Fruit fly (Drosophila melanogaster) whole organism, embryonic: ENCODE results near the gene G6P.

Source experiments
- B-H1 ChIP-seq: fragments of 200-800 bp; sonication (Bioruptor generic); IDR thresholded peaks from 3 replicates; pipeline ENCODE4 v1.3.6; 2022; ENCODE audit warnings: missing biosample characterization, missing genetic modification characterization
- CG10147 ChIP-seq: fragments of 200-800 bp; sonication (Bioruptor generic); optimal IDR thresholded peaks from 2 replicates; lab custom pipeline; 2019; ENCODE audit warnings: missing biosample characterization, mild to moderate bottlenecking, missing genetic modification characterization, moderate library complexity
- CG12155 ChIP-seq: fragments of 200-800 bp; sonication (Bioruptor generic); optimal IDR thresholded peaks from 3 replicates; lab custom pipeline; 2016; ENCODE audit warnings: missing biosample characterization, missing genetic modification characterization
- CG12219 ChIP-seq: fragments of 200-800 bp; sonication (Bioruptor generic); optimal IDR thresholded peaks from 3 replicates; lab custom pipeline; 2018; ENCODE audit warnings: missing biosample characterization, mild to moderate bottlenecking, missing genetic modification characterization
- CG1233 ChIP-seq: fragments of 200-800 bp; sonication (Bioruptor generic); optimal IDR thresholded peaks from 4 replicates; lab custom pipeline; 2018; ENCODE audit warnings: missing biosample characterization, mild to moderate bottlenecking, missing genetic modification characterization
- CG17186 ChIP-seq: fragments of 200-800 bp; sonication (Bioruptor generic); optimal IDR thresholded peaks from 3 replicates; lab custom pipeline; 2017; ENCODE audit warnings: missing biosample characterization, missing genetic modification reagents, missing genetic modification characterization
- CG17829 ChIP-seq: fragments of 200-800 bp; optimal IDR thresholded peaks from 2 replicates; lab custom pipeline; 2019; ENCODE audit warnings: missing biosample characterization, mild to moderate bottlenecking, missing genetic modification characterization, moderate library complexity
- CG18599 ChIP-seq: fragments of 200-800 bp; sonication (Bioruptor generic); optimal IDR thresholded peaks from 3 replicates; lab custom pipeline; 2017; ENCODE audit warnings: missing biosample characterization, missing genetic modification characterization, mild to moderate bottlenecking, moderate library complexity, missing genetic modification reagents
- CG3163 ChIP-seq: fragments of 200-800 bp; sonication (Bioruptor generic); optimal IDR thresholded peaks from 3 replicates; lab custom pipeline; 2016; ENCODE audit warnings: missing biosample characterization, missing genetic modification characterization
- CG33557 ChIP-seq: fragments of 200-800 bp; sonication (Bioruptor generic); optimal IDR thresholded peaks from 2 replicates; lab custom pipeline; 2019; ENCODE audit warnings: missing biosample characterization, mild to moderate bottlenecking, missing genetic modification characterization, moderate library complexity
- CG3847 ChIP-seq: fragments of 200-800 bp; sonication (Bioruptor generic); IDR thresholded peaks from 2 replicates; pipeline ENCODE4 v1.3.6; 2022; ENCODE audit warnings: missing biosample characterization, missing genetic modification characterization
- CG7556 ChIP-seq: fragments of 200-800 bp; sonication (Bioruptor generic); optimal IDR thresholded peaks from 2 replicates; lab custom pipeline; 2017; ENCODE audit warnings: missing biosample characterization, mild to moderate bottlenecking, missing genetic modification characterization
- CG9609 ChIP-seq: fragments of 200-800 bp; sonication (Bioruptor generic); optimal IDR thresholded peaks from 3 replicates; lab custom pipeline; 2016; ENCODE audit warnings: missing biosample characterization, missing genetic modification characterization
- CG9727 ChIP-seq: fragments of 200-800 bp; sonication (Bioruptor generic); optimal IDR thresholded peaks from 3 replicates; lab custom pipeline; 2017; ENCODE audit warnings: missing biosample characterization, mild to moderate bottlenecking, missing genetic modification characterization
- Dll ChIP-seq: fragments of 200-800 bp; sonication (Bioruptor generic); IDR thresholded peaks from 4 replicates; pipeline ENCODE4 v1.3.6; 2022; ENCODE audit warnings: missing biosample characterization, missing genetic modification characterization; ENCODE audit not compliant: partially characterized antibody
- Fer1 ChIP-seq: fragments of 200-800 bp; sonication (Bioruptor generic); optimal IDR thresholded peaks from 2 replicates; lab custom pipeline; 2017; ENCODE audit warnings: missing biosample characterization, mild to moderate bottlenecking, missing genetic modification characterization
- Gug ChIP-seq: fragments of 200-800 bp; sonication (Bioruptor generic); IDR thresholded peaks from 4 replicates; pipeline ENCODE4 v1.3.6; 2022; ENCODE audit warnings: missing biosample characterization, missing genetic modification characterization
- HLH4C ChIP-seq: fragments of 200-800 bp; sonication (Bioruptor generic); IDR thresholded peaks from 3 replicates; pipeline ENCODE4 v1.3.6; 2022; ENCODE audit warnings: missing biosample characterization, missing genetic modification characterization; ENCODE audit not compliant: partially characterized antibody
- HmgD ChIP-seq: fragments of 200-800 bp; sonication (Bioruptor generic); optimal IDR thresholded peaks from 3 replicates; lab custom pipeline; 2016; ENCODE audit warnings: missing biosample characterization, missing genetic modification characterization
- Hr51 ChIP-seq, 2 experiments: fragments of 200-800 bp; sonication (Bioruptor generic); optimal IDR thresholded peaks; 2 replicates in 1 of 2; 3 replicates in 1 of 2; lab custom pipeline; 2016 to 2018; ENCODE audit warnings: missing biosample characterization in 2 of 2, missing genetic modification characterization in 2 of 2, mild to moderate bottlenecking in 1 of 2, moderate library complexity in 1 of 2
- Hr78 ChIP-seq, 2 experiments: fragments of 200-800 bp in 1 of 2; fragments of >200 bp in 1 of 2; sonication (Bioruptor generic) in 1 of 2; optimal IDR thresholded peaks; 2 replicates each; lab custom pipeline; 2017 to 2019; ENCODE audit warnings: missing biosample characterization in 2 of 2, missing genetic modification characterization in 2 of 2, mild to moderate bottlenecking in 1 of 2, moderate library complexity in 1 of 2
- Max ChIP-seq: fragments of 200-800 bp; sonication (Bioruptor generic); optimal IDR thresholded peaks from 2 replicates; lab custom pipeline; 2016; ENCODE audit warnings: missing biosample characterization, mild to moderate bottlenecking, missing genetic modification characterization
- NC2α ChIP-seq: fragments of 200-800 bp; sonication (Bioruptor generic); optimal IDR thresholded peaks from 2 replicates; lab custom pipeline; 2016; ENCODE audit warnings: missing biosample characterization, missing genetic modification characterization
- NC2β ChIP-seq: fragments of 200-800 bp; sonication (Bioruptor generic); optimal IDR thresholded peaks from 2 replicates; lab custom pipeline; 2016; ENCODE audit warnings: missing biosample characterization, missing genetic modification characterization
- Side ChIP-seq: fragments of 200-800 bp; sonication (Bioruptor generic); optimal IDR thresholded peaks from 2 replicates; lab custom pipeline; 2016; ENCODE audit warnings: missing biosample characterization, missing genetic modification characterization
- Xrp1 ChIP-seq: fragments of 200-800 bp; sonication (Bioruptor generic); IDR thresholded peaks from 2 replicates; pipeline ENCODE4 v1.3.6; 2022; ENCODE audit warnings: missing biosample characterization, missing genetic modification characterization
- YL-1 ChIP-seq: fragments of 200-800 bp; sonication (Bioruptor generic); optimal IDR thresholded peaks from 3 replicates; lab custom pipeline; 2017; ENCODE audit warnings: missing biosample characterization, mild to moderate bottlenecking, missing genetic modification characterization
- ara ChIP-seq: fragments of 200-800 bp; sonication (Bioruptor generic); IDR thresholded peaks from 2 replicates; pipeline ENCODE4 v1.3.6; 2022; ENCODE audit warnings: missing biosample characterization, missing genetic modification characterization
- bbx ChIP-seq: fragments of 200-800 bp; sonication (Bioruptor generic); IDR thresholded peaks from 2 replicates; pipeline ENCODE4 v1.3.6; 2022; ENCODE audit warnings: missing biosample characterization, missing genetic modification characterization; ENCODE audit not compliant: partially characterized antibody
- danr ChIP-seq: fragments of 200-800 bp; sonication (Bioruptor generic); IDR thresholded peaks from 2 replicates; pipeline ENCODE4 v1.3.6; 2022; ENCODE audit warnings: missing biosample characterization, missing genetic modification characterization
- dmrt11E ChIP-seq: fragments of 200-800 bp; sonication (Bioruptor generic); optimal IDR thresholded peaks from 3 replicates; lab custom pipeline; 2018; ENCODE audit warnings: missing biosample characterization, mild to moderate bottlenecking, missing genetic modification characterization, moderate library complexity
- dmrt99B ChIP-seq: fragments of 200-800 bp; sonication (Bioruptor generic); optimal IDR thresholded peaks from 2 replicates; lab custom pipeline; 2018; ENCODE audit warnings: missing biosample characterization, mild to moderate bottlenecking, missing genetic modification characterization, moderate library complexity
- en ChIP-seq: fragments of 200-800 bp; sonication (Bioruptor generic); optimal IDR thresholded peaks from 2 replicates; lab custom pipeline; 2016; ENCODE audit warnings: missing biosample characterization, missing genetic modification characterization
- esg ChIP-seq: fragments of 200-800 bp; sonication (Bioruptor generic); conservative IDR thresholded peaks from 2 replicates; pipeline ENCODE4 v1.3.6; 2022; ENCODE audit warnings: missing biosample characterization, missing genetic modification characterization
- gcm ChIP-seq: fragments of 200-800 bp; sonication (Bioruptor generic); optimal IDR thresholded peaks from 2 replicates; lab custom pipeline; 2019; ENCODE audit warnings: missing biosample characterization, mild to moderate bottlenecking, missing genetic modification characterization, moderate library complexity
- hbn ChIP-seq: fragments of 200-800 bp; sonication (Bioruptor generic); IDR thresholded peaks from 2 replicates; pipeline ENCODE4 v1.3.6; 2022; ENCODE audit warnings: missing biosample characterization, missing genetic modification characterization; ENCODE audit not compliant: partially characterized antibody
- insv ChIP-seq, 2 experiments: fragments of 200-800 bp; sonication (Bioruptor generic); optimal IDR thresholded peaks; 3 replicates each; lab custom pipeline; 2016 to 2018; ENCODE audit warnings: missing biosample characterization in 2 of 2, missing genetic modification characterization in 2 of 2
- lmd ChIP-seq: fragments of 200-800 bp; sonication (Bioruptor generic); IDR thresholded peaks from 2 replicates; pipeline ENCODE4 v1.3.6; 2022; ENCODE audit warnings: missing biosample characterization, missing genetic modification characterization
- mirr ChIP-seq: fragments of 200-800 bp; sonication (Bioruptor generic); optimal IDR thresholded peaks from 3 replicates; lab custom pipeline; 2018; ENCODE audit warnings: missing biosample characterization, mild to moderate bottlenecking, missing genetic modification characterization
- nom ChIP-seq: fragments of 200-800 bp; sonication (Bioruptor generic); optimal IDR thresholded peaks from 2 replicates; lab custom pipeline; 2017; ENCODE audit warnings: missing biosample characterization, missing genetic modification characterization, mild to moderate bottlenecking, moderate library complexity, missing genetic modification reagents
- p53 ChIP-seq: fragments of 200-800 bp; sonication (Bioruptor generic); optimal IDR thresholded peaks from 2 replicates; lab custom pipeline; 2016; ENCODE audit warnings: missing biosample characterization, missing genetic modification characterization
- ro ChIP-seq: fragments of 200-800 bp; sonication (Bioruptor generic); IDR thresholded peaks from 2 replicates; pipeline ENCODE4 v1.3.6; 2022; ENCODE audit warnings: missing biosample characterization, missing genetic modification characterization
- scrt ChIP-seq: fragments of 200-800 bp; sonication (Bioruptor generic); optimal IDR thresholded peaks from 2 replicates; lab custom pipeline; 2018; ENCODE audit warnings: missing biosample characterization, mild to moderate bottlenecking, missing genetic modification characterization, moderate library complexity
- sens-2 ChIP-seq: fragments of 200-800 bp; sonication (Bioruptor generic); IDR thresholded peaks from 2 replicates; pipeline ENCODE4 v1.3.6; 2022; ENCODE audit warnings: missing biosample characterization, missing genetic modification characterization
- sim ChIP-seq: fragments of 200-800 bp; sonication (Bioruptor generic); IDR thresholded peaks from 2 replicates; pipeline ENCODE4 v1.3.6; 2022; ENCODE audit warnings: missing biosample characterization, missing genetic modification characterization
- trem ChIP-seq: fragments of 200-800 bp; optimal IDR thresholded peaks from 3 replicates; lab custom pipeline; 2019; ENCODE audit warnings: missing biosample characterization, mild to moderate bottlenecking, missing genetic modification characterization, moderate library complexity
- ttk ChIP-seq: fragments of 200-800 bp; sonication (Bioruptor generic); IDR thresholded peaks from 2 replicates; pipeline ENCODE4 v2.1.2; 2022; ENCODE audit warnings: missing biosample characterization, missing genetic modification characterization
- vvl ChIP-seq: fragments of 200-800 bp; sonication (Bioruptor generic); IDR thresholded peaks from 2 replicates; pipeline ENCODE4 v1.3.6; 2022; ENCODE audit warnings: missing biosample characterization, missing genetic modification characterization

Gene G6P

DNA sequence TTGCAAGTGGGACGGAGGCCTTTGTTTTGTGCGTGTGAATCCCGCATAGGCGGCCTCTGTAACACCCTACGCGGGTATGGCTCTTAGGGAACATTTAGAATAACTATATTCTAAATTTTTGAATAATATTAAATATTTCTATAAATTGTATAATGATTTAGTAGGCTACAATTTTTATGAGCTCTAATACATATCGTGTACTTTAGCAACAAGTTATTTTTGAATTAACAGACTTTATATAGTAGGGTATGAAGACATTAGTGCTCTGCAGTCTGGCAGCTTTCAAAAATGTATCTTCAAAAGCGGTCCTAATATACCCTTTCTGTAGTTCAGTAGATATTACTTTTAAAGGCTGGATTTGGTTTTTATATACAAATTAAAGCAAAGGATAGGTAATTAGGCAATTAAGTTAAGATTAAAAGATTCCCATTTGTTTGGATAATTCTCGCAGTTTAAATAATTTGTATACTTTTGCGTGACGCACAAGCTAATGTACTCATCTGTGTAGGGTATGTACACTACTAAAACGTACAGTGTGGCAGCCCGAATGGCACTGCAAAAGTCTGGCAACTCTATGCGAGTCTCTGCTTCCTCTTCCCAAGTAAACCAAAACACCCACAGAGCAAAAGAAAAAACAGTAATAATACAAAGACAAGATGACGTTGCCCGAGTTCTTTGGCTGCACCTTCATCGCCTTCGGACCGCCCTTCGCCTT, 49.7 kb downstream of the G6P start, which contains the start of the genes Snx21 and aph-1 (continued):
- TF ChIP-seq CG7556 (GFP tag; lab: Kevin White, UChicago) (peak; percentile 92), lmd (GFP tag; lab: Robert Waterston, UW) (peak; percentile 91), mirr (peak; percentile 55), CG3163 (peak; percentile 69), sim (GFP tag; lab: Robert Waterston, UW) (peak; percentile 62; the same call in 1 of the 2 replicates), CG12155 (GFP tag; lab: Kevin White, UChicago) (peak; percentile 84), Fer1 (GFP tag; lab: Kevin White, UChicago) (peak; percentile 93), CG3847 (peak; percentile 85), Hr78 (GFP tag; optimal IDR thresholded peaks at IDR 0.05; lab: Kevin White, UChicago) (peak in 1 of 2 experiments; percentile 58), HLH4C (GFP tag; lab: Robert Waterston, UW) (no peak; the same call in 2 of the 3 replicates), scrt (peak; percentile 90), CG33557 (peak; percentile 88), dmrt11E (peak; percentile 92), sens-2 (GFP tag; lab: Robert Waterston, UW) (peak; percentile 76), CG17186 (GFP tag; lab: Kevin White, UChicago) (peak; percentile 54), en (peak; percentile 72), p53 (peak; percentile 77), CG9609 (peak; percentile 88), HmgD (GFP tag; lab: Kevin White, UChicago) (peak; percentile 81), insv (GFP tag; optimal IDR thresholded peaks at IDR 0.05; lab: Kevin White, UChicago) (peak in 1 of 2 experiments; percentile 68), YL-1 (peak; percentile 80), CG18599 (GFP tag; lab: Kevin White, UChicago) (peak; percentile 93), esg (peak; percentile 85), nom (peak; percentile 67), dmrt99B (tag; lab: Kevin White, UChicago) (peak; percentile 94), ttk (GFP tag; lab: Robert Waterston, UW) (peak; percentile 74), CG10147 (peak; percentile 91), ara (GFP tag; lab: Robert Waterston, UW) (peak; percentile 74), CG17829 (tag; lab: Kevin White, UChicago) (peak; percentile 93), NC2β (GFP tag; lab: Kevin White, UChicago) (peak; percentile 77), CG12219 (GFP tag; lab: Kevin White, UChicago) (peak; percentile 83), Hr51 (GFP tag; optimal IDR thresholded peaks at IDR 0.05; lab: Kevin White, UChicago) (peak; percentile 90 to 95), B-H1 (GFP tag; lab: Robert Waterston, UW) (peak; percentile 76), NC2α (GFP tag; lab: Kevin White, UChicago) (peak; percentile 79), Max (GFP tag; lab: Kevin White, UChicago) (peak; percentile 91), Dll (no peak), CG1233 (GFP tag; lab: Kevin White, UChicago) (peak; percentile 84), Gug (GFP tag; lab: Robert Waterston, UW) (peak; percentile 94), Side (peak; percentile 90), CG9727 (GFP tag; lab: Kevin White, UChicago) (peak; percentile 92), gcm (peak; percentile 91), vvl (peak; percentile 94), Xrp1 (GFP tag; lab: Robert Waterston, UW) (peak; percentile 94), trem (tag; lab: Kevin White, UChicago) (peak; percentile 87), bbx (GFP tag; lab: Robert Waterston, UW) (no peak), danr (GFP tag; lab: Robert Waterston, UW) (peak; percentile 83), hbn (GFP tag; lab: Robert Waterston, UW) (no peak), ro (GFP tag; lab: Robert Waterston, UW) (peak; percentile 64)
